Fruit fly (Drosophila melanogaster): ENCODE measurements around the gene CG18649.

The CG18649 gene

dm6 chr3L:15100983-15101382 is 47.0 kb upstream of the CG18649 start:
- TF ChIP-seq CG32264 (GFP tag; optimal IDR thresholded peaks at IDR 0.05) = no peak
- no peak for TF ChIP-seq rgr (GFP tag; optimal IDR thresholded peaks at IDR 0.05)
- no peak for TF ChIP-seq brk (GFP tag; optimal IDR thresholded peaks at IDR 0.05)
- no peak for TF ChIP-seq Vsx2 (GFP tag; optimal IDR thresholded peaks at IDR 0.05; ENCODE audit: partially characterized antibody)
- TF ChIP-seq Dif (GFP tag; optimal IDR thresholded peaks at IDR 0.05; ENCODE audit: partially characterized antibody) = no peak
- no peak for TF ChIP-seq OdsH (GFP tag; optimal IDR thresholded peaks at IDR 0.05)
- no peak for TF ChIP-seq ey (GFP tag; optimal IDR thresholded peaks at IDR 0.05)
- no peak for TF ChIP-seq h (GFP tag; optimal IDR thresholded peaks at IDR 0.05)
- no peak for TF ChIP-seq Hr83 (GFP tag; optimal IDR thresholded peaks at IDR 0.05; ENCODE audit: poor library complexity, severe bottlenecking)
- no peak for TF ChIP-seq sage (GFP tag; optimal IDR thresholded peaks at IDR 0.05)
- no peak for TF ChIP-seq HLH106 (tag; optimal IDR thresholded peaks at IDR 0.05)
- no peak for TF ChIP-seq psq (GFP tag; optimal IDR thresholded peaks at IDR 0.05)
- no peak for TF ChIP-seq lola (GFP tag; optimal IDR thresholded peaks at IDR 0.05)
- no peak for TF ChIP-seq tai (GFP tag; optimal IDR thresholded peaks at IDR 0.05)
- TF ChIP-seq jim (GFP tag; optimal IDR thresholded peaks at IDR 0.05) = no peak
- no peak for TF ChIP-seq dmrt93B (GFP tag; optimal IDR thresholded peaks at IDR 0.05)
- no peak for TF ChIP-seq pan (optimal IDR thresholded peaks at IDR 0.05)

- TF ChIP-seq dsf (GFP tag; optimal IDR thresholded peaks at IDR 0.05; ENCODE audit: borderline replicate concordance) (no peak), dmrt93B (GFP tag; optimal IDR thresholded peaks at IDR 0.05) (no peak), CG32264 (GFP tag; optimal IDR thresholded peaks at IDR 0.05) (no peak), Rel (GFP tag; optimal IDR thresholded peaks at IDR 0.05) (no peak), Rel (tag; optimal IDR thresholded peaks at IDR 0.05) (peak; percentile 97), Abd-B (GFP tag; optimal IDR thresholded peaks at IDR 0.05) (no peak), OdsH (GFP tag; optimal IDR thresholded peaks at IDR 0.05) (no peak), jim (GFP tag; optimal IDR thresholded peaks at IDR 0.05) (no peak), Vsx2 (GFP tag; optimal IDR thresholded peaks at IDR 0.05; ENCODE audit: partially characterized antibody) (no peak)
Measured at dm6 chr3L:15099541-15099940, 45.6 kb upstream of the CG18649 start.

DNA sequence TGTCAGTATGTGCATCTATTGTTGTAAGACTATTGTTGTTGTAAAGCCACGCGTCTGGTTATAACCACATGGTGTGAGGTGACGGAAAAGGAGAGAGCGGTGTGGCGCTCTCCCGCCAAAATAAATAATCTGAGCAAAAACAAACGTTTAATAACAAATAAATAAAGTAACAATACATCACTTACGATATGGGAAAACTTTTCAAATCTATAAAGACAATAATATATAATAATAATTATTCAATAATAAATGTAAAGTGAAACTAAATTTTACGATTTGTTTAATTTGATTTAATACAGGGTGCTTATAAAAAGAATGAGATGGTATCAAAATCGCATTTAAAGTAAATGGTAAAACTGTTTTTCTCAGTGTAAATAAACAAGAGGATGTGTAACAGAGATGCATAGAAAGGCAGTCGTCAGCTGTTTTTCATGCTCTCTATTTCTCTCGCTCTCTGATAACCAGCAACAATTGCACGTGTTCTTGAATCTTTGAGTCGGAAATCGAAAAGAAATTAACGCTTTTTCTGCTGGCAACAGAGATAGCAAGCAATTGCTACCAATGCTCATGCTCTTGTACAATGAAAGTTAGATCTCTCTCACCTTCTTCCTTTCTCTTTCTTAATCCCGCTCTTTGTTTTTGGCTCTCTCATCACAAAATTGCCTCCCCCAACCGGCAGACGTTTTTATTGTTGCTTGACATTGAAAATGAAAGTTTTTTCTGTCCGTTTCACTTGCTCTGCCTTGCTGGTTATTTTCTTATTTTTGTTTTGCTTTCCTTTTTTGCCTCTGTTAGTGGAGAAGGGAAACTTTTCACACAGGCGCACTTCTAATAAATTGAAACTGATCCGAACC is 45.0 kb upstream of the CG18649 start:
- TF ChIP-seq CG9705 (GFP tag; optimal IDR thresholded peaks at IDR 0.05) = peak; percentile 34
- no peak for TF ChIP-seq Abd-B (GFP tag; optimal IDR thresholded peaks at IDR 0.05)
- peak; percentile 65 for TF ChIP-seq Sp1 (GFP tag; optimal IDR thresholded peaks at IDR 0.05)
- TF ChIP-seq Hr78 (GFP tag; optimal IDR thresholded peaks at IDR 0.05) = no peak
- TF ChIP-seq Dfd (GFP tag; optimal IDR thresholded peaks at IDR 0.05) = no peak
- peak; percentile 64 for TF ChIP-seq h (GFP tag; optimal IDR thresholded peaks at IDR 0.05)
- TF ChIP-seq N (GFP tag; optimal IDR thresholded peaks at IDR 0.05) = no peak
- TF ChIP-seq HLH106 (tag; optimal IDR thresholded peaks at IDR 0.05) = peak; percentile 84
- peak; percentile 60 for TF ChIP-seq fru (GFP tag; optimal IDR thresholded peaks at IDR 0.05)
- peak; percentile 48 for TF ChIP-seq dmrt93B (GFP tag; optimal IDR thresholded peaks at IDR 0.05)
- no peak for TF ChIP-seq GATAd (GFP tag; optimal IDR thresholded peaks at IDR 0.05)
- no peak for TF ChIP-seq sage (GFP tag; optimal IDR thresholded peaks at IDR 0.05)
- peak; percentile 54 for TF ChIP-seq rgr (GFP tag; optimal IDR thresholded peaks at IDR 0.05)
- no peak for TF ChIP-seq lola (GFP tag; optimal IDR thresholded peaks at IDR 0.05)
- no peak for TF ChIP-seq CG32264 (GFP tag; optimal IDR thresholded peaks at IDR 0.05)
- peak; percentile 14 for TF ChIP-seq br (GFP tag; optimal IDR thresholded peaks at IDR 0.05)
- TF ChIP-seq Dif (GFP tag; optimal IDR thresholded peaks at IDR 0.05; ENCODE audit: partially characterized antibody) = peak; percentile 35
- peak; percentile 55 for TF ChIP-seq OdsH (GFP tag; optimal IDR thresholded peaks at IDR 0.05)
- peak; percentile 59 for TF ChIP-seq brk (GFP tag; optimal IDR thresholded peaks at IDR 0.05)
- TF ChIP-seq pan (optimal IDR thresholded peaks at IDR 0.05) = no peak
- TF ChIP-seq usp (GFP tag; optimal IDR thresholded peaks at IDR 0.05) = no peak
- TF ChIP-seq Hnf4 (GFP tag; optimal IDR thresholded peaks at IDR 0.05) = peak; percentile 54
- TF ChIP-seq psq (GFP tag; optimal IDR thresholded peaks at IDR 0.05) = peak; percentile 66
- TF ChIP-seq foxo (GFP tag; optimal IDR thresholded peaks at IDR 0.05) = peak in 1 of 2 experiments; percentile 78
- no peak for TF ChIP-seq Rel (GFP tag; optimal IDR thresholded peaks at IDR 0.05)
- no peak for TF ChIP-seq Rel (tag; optimal IDR thresholded peaks at IDR 0.05)
- TF ChIP-seq Jra (GFP tag; optimal IDR thresholded peaks at IDR 0.05) = no peak
